Worm (Caenorhabditis elegans): ENCODE results near the gene dss-1.

ce11 chrIII:1149472-1149871, 46.6 kb downstream of the dss-1 start:
- TF ChIP-seq nhr-237 (tag; optimal IDR thresholded peaks at IDR 0.05) (no peak), unc-39 (tag; optimal IDR thresholded peaks at IDR 0.05) (no peak), lin-15B (tag; optimal IDR thresholded peaks at IDR 0.05) (no peak), elt-2 (tag; optimal IDR thresholded peaks at IDR 0.05) (no peak), pha-4 (tag; optimal IDR thresholded peaks at IDR 0.05) (no peak), nhr-76 (tag; optimal IDR thresholded peaks at IDR 0.05) (no peak), lin-39 (tag; optimal IDR thresholded peaks at IDR 0.05) (no peak)

Data from whole organism, L3 larva.